Worm (Caenorhabditis elegans): Measurements from ENCODE around the gene nspc-17.

DNA sequence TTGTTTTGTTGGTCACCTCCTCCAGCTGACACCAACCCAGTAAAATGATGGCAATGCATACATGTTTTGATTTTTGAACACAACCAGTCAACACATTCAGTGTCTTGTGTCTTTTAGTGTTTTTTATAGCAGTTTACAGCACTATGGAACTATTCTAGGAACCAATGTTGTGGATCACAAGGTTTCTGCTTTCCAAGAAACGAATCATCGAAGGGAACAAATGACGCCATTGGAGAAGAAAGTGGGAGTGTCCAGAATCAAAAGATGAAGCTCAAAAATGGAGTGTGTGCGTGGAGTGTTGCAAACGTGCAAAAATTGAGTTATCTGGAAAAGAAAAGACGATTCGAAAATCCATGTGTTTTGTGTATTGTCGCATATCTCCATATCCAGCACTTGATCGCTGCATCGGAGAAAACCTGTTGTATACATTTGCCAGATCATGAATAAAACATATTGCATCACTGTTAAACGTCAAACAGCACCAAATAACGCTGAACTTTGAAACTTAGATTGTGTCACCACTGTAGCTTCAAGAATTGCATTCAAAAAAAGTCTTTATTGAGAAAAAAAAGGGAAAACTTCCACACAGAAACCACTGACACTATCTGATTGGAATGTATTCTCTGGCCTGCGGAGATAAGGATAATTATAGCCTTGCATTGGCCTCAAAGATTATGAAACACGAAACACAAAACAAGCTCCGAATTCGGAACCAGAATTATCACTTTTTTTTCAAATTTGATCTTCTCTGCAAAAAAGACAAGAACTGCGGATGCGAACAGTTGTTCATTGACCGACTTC lies 37.5 kb upstream of the nspc-17 start:
- no peak for TF ChIP-seq ztf-11 (tag; optimal IDR thresholded peaks at IDR 0.05)
- TF ChIP-seq fkh-10 (GFP tag; optimal IDR thresholded peaks at IDR 0.05), result peak; percentile 75
- no peak for TF ChIP-seq lin-39 (tag; optimal IDR thresholded peaks at IDR 0.05)
- no peak for TF ChIP-seq alr-1 (tag; optimal IDR thresholded peaks at IDR 0.05; ENCODE audit: borderline replicate concordance)
- no peak for TF ChIP-seq ama-1 (optimal IDR thresholded peaks at IDR 0.05)
- peak in 2 of 6 experiments; percentile 6 to 35 for TF ChIP-seq elt-3 (tag; optimal IDR thresholded peaks at IDR 0.05)
- TF ChIP-seq ceh-82 (tag; optimal IDR thresholded peaks at IDR 0.05), result no peak
- TF ChIP-seq nhr-20 (tag; optimal IDR thresholded peaks at IDR 0.05), result peak; percentile 70
- TF ChIP-seq elt-2 (tag; optimal IDR thresholded peaks at IDR 0.05), result no peak
- no peak for TF ChIP-seq tbx-2 (tag; optimal IDR thresholded peaks at IDR 0.05)
- TF ChIP-seq aly-2 (tag; optimal IDR thresholded peaks at IDR 0.05), result no peak
- TF ChIP-seq ces-1 (GFP tag; optimal IDR thresholded peaks at IDR 0.05), result no peak
- TF ChIP-seq jun-1 (tag; optimal IDR thresholded peaks at IDR 0.05), result no peak

All from whole organism, L1 larva.